Worm (Caenorhabditis elegans): ENCODE results near the gene srbc-6.

srbc-6 gene

DNA sequence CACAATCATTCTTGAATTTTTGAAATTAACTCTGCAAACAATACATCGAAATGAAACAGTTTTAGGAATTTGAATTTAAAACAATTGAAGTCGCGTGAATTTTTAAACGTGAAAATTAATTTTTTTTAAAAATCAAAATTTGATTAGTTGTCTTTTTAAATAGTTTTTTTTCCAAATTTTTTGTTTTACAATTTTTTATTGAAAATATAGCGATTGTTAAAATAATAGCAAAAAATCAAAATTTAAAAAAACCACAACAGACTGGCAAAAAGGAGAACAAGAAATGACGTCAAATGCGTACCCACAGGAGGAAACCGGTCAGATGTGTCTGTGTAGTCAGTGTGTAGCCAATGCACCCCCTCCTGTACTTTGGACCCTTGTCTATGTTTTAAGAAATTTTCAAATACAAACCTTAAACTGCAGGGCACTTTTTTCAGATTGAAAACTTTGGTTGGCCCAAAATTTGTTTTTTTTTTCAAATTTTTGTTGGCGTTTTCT is 26.9 kb downstream of the srbc-6 start, which contains the start of the genes Y73C8B.1 and Y73C8B.5:
TSS of gene Y73C8B.1 (minus strand) at position 51 of the 498 bp plus-strand sequence.
TSS of gene Y73C8B.5 (plus strand) at position 437 of the 498 bp plus-strand sequence.
- peak; percentile 2 for TF ChIP-seq nhr-85 (tag)
- TF ChIP-seq nhr-20 (tag; optimal IDR thresholded peaks at IDR 0.05), result peak; percentile 33
- TF ChIP-seq nhr-11 (tag; optimal IDR thresholded peaks at IDR 0.05), result peak; percentile 42
- peak in 1 of 2 experiments; percentile 45 for TF ChIP-seq lin-35 (GFP tag; optimal IDR thresholded peaks at IDR 0.05)
- TF ChIP-seq swsn-7 (tag; optimal IDR thresholded peaks at IDR 0.05), result no peak
- no peak for TF ChIP-seq mdl-1 (tag; optimal IDR thresholded peaks at IDR 0.05)
- TF ChIP-seq tlp-1 (tag; optimal IDR thresholded peaks at IDR 0.05), result no peak
- TF ChIP-seq nhr-71 (tag; optimal IDR thresholded peaks at IDR 0.05), result peak; percentile 29
- peak; percentile 61 for TF ChIP-seq grh-1 (GFP tag; IDR thresholded peaks at IDR 0.05)
- TF ChIP-seq snu-23 (GFP tag; optimal IDR thresholded peaks at IDR 0.05), result peak; percentile 8

DNA sequence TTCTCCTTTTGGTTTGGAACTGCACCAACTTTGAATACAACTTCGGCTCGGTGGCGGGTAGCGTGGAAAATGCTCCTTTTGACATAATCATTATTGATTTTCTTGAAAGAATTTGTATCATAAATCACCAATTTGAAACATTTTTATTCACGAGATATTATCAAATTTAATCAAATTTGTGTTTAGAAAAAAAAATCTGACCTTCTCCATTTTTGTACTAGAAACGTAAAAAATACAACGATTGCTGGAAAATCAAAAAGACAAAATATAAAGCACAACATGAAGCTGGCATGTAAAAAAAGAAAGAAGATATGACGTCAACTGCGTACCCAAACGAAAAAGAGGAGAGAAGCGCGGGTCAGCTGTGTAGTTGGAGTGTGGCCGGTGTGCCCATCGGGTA is 30.4 kb downstream of the srbc-6 start, which contains the start of gene K08D9.4:
TSS of gene K08D9.4 (minus strand) at position 101 of the 400 bp plus-strand sequence.
- TF ChIP-seq fos-1 (tag; optimal IDR thresholded peaks at IDR 0.05) (no peak), rnt-1 (tag; optimal IDR thresholded peaks at IDR 0.05) (peak; percentile 3)

DNA sequence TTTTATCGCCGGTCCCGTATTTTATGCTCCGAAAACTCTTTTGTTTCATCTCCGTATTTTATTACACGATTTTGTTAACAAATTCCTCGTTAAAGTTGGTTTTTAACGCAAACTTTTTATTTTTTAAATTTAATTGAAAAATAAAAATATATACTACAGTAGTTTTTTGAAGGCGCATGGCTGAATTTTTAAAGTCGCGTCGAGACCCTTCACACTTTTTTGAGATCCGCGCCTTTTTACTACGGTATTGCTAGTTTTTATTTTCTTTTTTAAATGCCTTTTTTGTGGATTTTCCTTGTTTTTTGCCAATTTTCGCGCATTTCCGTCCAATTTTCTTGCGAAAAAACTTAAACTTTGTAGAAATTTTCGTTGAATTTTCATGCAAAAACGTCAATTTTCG is 34.5 kb downstream of the srbc-6 start:
- TF ChIP-seq C04F5.9 (tag; optimal IDR thresholded peaks at IDR 0.05) (no peak), hlh-17 (GFP tag; optimal IDR thresholded peaks at IDR 0.05; ENCODE audit: borderline replicate concordance) (no peak), C34B4.2 (tag; optimal IDR thresholded peaks at IDR 0.05) (no peak), ztf-4 (tag; optimal IDR thresholded peaks at IDR 0.05) (no peak), efl-3 (GFP tag; optimal IDR thresholded peaks at IDR 0.05) (no peak), unc-98 (GFP tag; IDR thresholded peaks at IDR 0.05) (no peak), blmp-1 (tag; optimal IDR thresholded peaks at IDR 0.05) (no peak), swsn-7 (tag; optimal IDR thresholded peaks at IDR 0.05) (no peak), isw-1 (GFP tag; IDR thresholded peaks at IDR 0.05) (no peak), unc-86 (tag; optimal IDR thresholded peaks at IDR 0.05) (no peak), fos-1 (tag; optimal IDR thresholded peaks at IDR 0.05) (no peak), nhr-90 (tag; optimal IDR thresholded peaks at IDR 0.05; ENCODE audit: poor library complexity) (no peak), egl-13 (tag; optimal IDR thresholded peaks at IDR 0.05) (no peak), rnt-1 (tag; optimal IDR thresholded peaks at IDR 0.05) (no peak), lir-3 (tag; optimal IDR thresholded peaks at IDR 0.05; ENCODE audit: poor library complexity) (no peak), pax-3 (tag; optimal IDR thresholded peaks at IDR 0.05) (no peak)

DNA sequence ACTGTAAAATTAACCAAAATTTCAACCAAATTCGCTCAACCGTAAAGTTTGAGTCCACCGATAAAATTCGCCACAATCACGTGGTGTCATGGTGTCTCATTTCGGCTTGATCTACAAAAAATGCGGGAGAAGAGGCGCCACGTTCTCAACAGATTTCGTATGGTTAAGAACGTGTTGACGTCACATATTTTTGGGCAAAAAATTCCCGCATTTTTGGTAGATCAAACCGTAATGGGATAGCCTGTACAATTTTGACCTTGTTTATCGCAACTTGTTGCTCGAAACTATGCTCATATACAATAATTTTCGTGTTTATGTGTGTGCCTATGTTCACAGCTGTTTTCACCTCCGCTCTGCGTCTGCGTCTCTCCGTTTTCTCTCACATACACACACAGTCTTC is 39.0 kb downstream of the srbc-6 start:
- TF ChIP-seq unc-62 (GFP tag; optimal IDR thresholded peaks at IDR 0.05) (no peak), efl-1 (optimal IDR thresholded peaks at IDR 0.05) (no peak), efl-1 (GFP tag; optimal IDR thresholded peaks at IDR 0.05 in 1 of 2) (peak in 1 of 2 experiments; percentile 71)

DNA sequence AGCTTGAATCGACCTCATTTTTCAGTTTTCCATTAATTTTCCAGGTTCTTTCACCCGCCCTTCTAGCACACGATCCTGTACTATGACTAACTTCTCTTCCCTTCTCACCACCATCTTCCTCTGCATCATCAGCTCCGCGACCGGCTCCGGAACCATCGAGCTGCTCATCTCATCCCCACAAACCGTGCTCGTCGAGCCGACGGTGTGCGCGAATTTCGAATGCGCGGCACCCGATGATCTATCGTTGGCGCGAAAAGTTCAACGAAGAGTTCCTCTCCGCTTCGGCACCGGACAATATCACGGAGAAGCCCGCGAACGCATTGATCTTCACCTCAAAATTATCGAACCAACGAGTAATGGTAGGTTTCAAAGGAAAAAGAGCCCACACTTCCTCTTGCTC is 40.2 kb downstream of the srbc-6 start, which contains the start of gene apx-1:
TSS of gene apx-1 (plus strand) at position 50 of the 400 bp plus-strand sequence.
- no peak for TF ChIP-seq nhr-237 (tag; optimal IDR thresholded peaks at IDR 0.05)
- no peak for TF ChIP-seq efl-1 (optimal IDR thresholded peaks at IDR 0.05)
- peak in 1 of 2 experiments; percentile 9 for TF ChIP-seq efl-1 (GFP tag; optimal IDR thresholded peaks at IDR 0.05 in 1 of 2)

DNA sequence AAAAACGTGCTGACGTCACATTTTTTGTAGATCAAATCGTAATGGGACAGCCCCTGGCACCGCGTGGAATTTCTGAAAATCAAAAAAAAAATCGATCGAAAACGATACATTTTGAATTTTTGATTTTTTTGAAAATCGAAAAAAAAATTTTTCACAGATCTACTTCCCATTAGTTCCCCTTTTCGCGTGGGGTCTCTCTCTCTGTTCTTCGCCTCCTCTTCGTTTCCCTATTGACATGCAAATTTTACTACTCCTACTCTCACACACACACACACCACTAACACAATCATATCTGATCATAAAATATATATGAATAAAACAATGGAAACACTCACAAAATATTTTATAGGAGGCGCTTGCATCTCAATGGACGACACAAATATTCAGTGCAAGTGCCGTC is 48.7 kb downstream of the srbc-6 start:
- TF ChIP-seq efl-3 (GFP tag; optimal IDR thresholded peaks at IDR 0.05) (no peak), efl-1 (optimal IDR thresholded peaks at IDR 0.05) (no peak), efl-1 (GFP tag; optimal IDR thresholded peaks at IDR 0.05 in 1 of 2) (peak in 1 of 2 experiments; percentile 71)

Data from whole organism, L1 larva.